Fruit fly (Drosophila melanogaster) whole organism, embryonic: ENCODE data around the gene Gyc89Da.

Experiments
- ATbp ChIP-seq: fragments of 200-800 bp; sonication (Bioruptor generic); optimal IDR thresholded peaks from 2 replicates; lab custom pipeline; 2017; ENCODE audit warnings: missing biosample characterization, mild to moderate bottlenecking, missing genetic modification characterization, missing genetic modification reagents
- Antp ChIP-seq: fragments of 200-800 bp; sonication (Bioruptor generic); optimal IDR thresholded peaks from 3 replicates; lab custom pipeline; 2016; ENCODE audit warnings: missing biosample characterization, missing genetic modification characterization
- Asciz ChIP-seq: fragments of 200-800 bp; sonication (Bioruptor generic); optimal IDR thresholded peaks from 2 replicates; lab custom pipeline; 2017; ENCODE audit warnings: missing biosample characterization, mild to moderate bottlenecking, missing genetic modification characterization, missing genetic modification reagents
- B-H2 ChIP-seq: fragments of 200-800 bp; sonication (Bioruptor generic); optimal IDR thresholded peaks from 2 replicates; lab custom pipeline; 2018; ENCODE audit warnings: missing biosample characterization, mild to moderate bottlenecking, missing genetic modification characterization
- C15 ChIP-seq: fragments of 200-800 bp; sonication (Bioruptor generic); IDR thresholded peaks from 3 replicates; pipeline ENCODE4 v1.3.6; 2022; ENCODE audit warnings: missing biosample characterization, missing genetic modification characterization
- CG10565 ChIP-seq: fragments of 200-800 bp; sonication (Bioruptor generic); optimal IDR thresholded peaks from 3 replicates; lab custom pipeline; 2016; ENCODE audit warnings: missing biosample characterization, mild to moderate bottlenecking, missing genetic modification characterization
- CG1233 ChIP-seq: fragments of 200-800 bp; sonication (Bioruptor generic); optimal IDR thresholded peaks from 4 replicates; lab custom pipeline; 2018; ENCODE audit warnings: missing biosample characterization, mild to moderate bottlenecking, missing genetic modification characterization
- CG16815 ChIP-seq: fragments of 200-800 bp; sonication (Bioruptor generic); optimal IDR thresholded peaks from 3 replicates; lab custom pipeline; 2017; ENCODE audit warnings: missing biosample characterization, mild to moderate bottlenecking, missing genetic modification characterization
- CG17361 ChIP-seq: fragments of 200-800 bp; sonication (Bioruptor generic); IDR thresholded peaks from 3 replicates; pipeline ENCODE4 v1.3.6; 2022; ENCODE audit warnings: missing biosample characterization, missing genetic modification characterization
- CG18599 ChIP-seq: fragments of 200-800 bp; sonication (Bioruptor generic); optimal IDR thresholded peaks from 3 replicates; lab custom pipeline; 2017; ENCODE audit warnings: missing biosample characterization, missing genetic modification characterization, mild to moderate bottlenecking, moderate library complexity, missing genetic modification reagents
- CG2116 ChIP-seq: fragments of 200-800 bp; sonication (Bioruptor generic); optimal IDR thresholded peaks from 3 replicates; lab custom pipeline; 2018; ENCODE audit warnings: missing biosample characterization, mild to moderate bottlenecking, missing genetic modification characterization
- CG2199 ChIP-seq: fragments of 200-800 bp; sonication (Bioruptor generic); IDR thresholded peaks from 3 replicates; pipeline ENCODE4 v1.3.6; 2022; ENCODE audit warnings: missing biosample characterization, missing genetic modification characterization
- CG2202 ChIP-seq: fragments of 200-800 bp; sonication (Bioruptor generic); optimal IDR thresholded peaks from 2 replicates; lab custom pipeline; 2018; ENCODE audit warnings: missing biosample characterization, mild to moderate bottlenecking, missing genetic modification characterization
- CG31441 ChIP-seq: fragments of 200-800 bp; sonication (Bioruptor generic); IDR thresholded peaks from 2 replicates; pipeline ENCODE4 v1.3.6; 2022; ENCODE audit warnings: missing biosample characterization, missing genetic modification characterization
- CG33557 ChIP-seq: fragments of 200-800 bp; sonication (Bioruptor generic); optimal IDR thresholded peaks from 2 replicates; lab custom pipeline; 2019; ENCODE audit warnings: missing biosample characterization, mild to moderate bottlenecking, missing genetic modification characterization, moderate library complexity
- CG4328 ChIP-seq: fragments of 200-800 bp; sonication (Bioruptor generic); optimal IDR thresholded peaks from 3 replicates; lab custom pipeline; 2017; ENCODE audit warnings: missing biosample characterization, missing genetic modification reagents, missing genetic modification characterization
- CG4617 ChIP-seq: fragments of 200-800 bp; sonication (Bioruptor generic); optimal IDR thresholded peaks from 3 replicates; lab custom pipeline; 2016; ENCODE audit warnings: missing biosample characterization, missing genetic modification characterization, borderline replicate concordance
- CG7271 ChIP-seq: fragments of 200-800 bp; sonication (Bioruptor generic); optimal IDR thresholded peaks from 2 replicates; lab custom pipeline; 2018; ENCODE audit warnings: missing biosample characterization, mild to moderate bottlenecking, missing genetic modification characterization, moderate library complexity
- Dip3 ChIP-seq: fragments of 200-800 bp; sonication (Bioruptor generic); optimal IDR thresholded peaks from 3 replicates; lab custom pipeline; 2016; ENCODE audit warnings: missing biosample characterization, missing genetic modification characterization
- Elba2 ChIP-seq: fragments of 200-800 bp; sonication (Bioruptor generic); optimal IDR thresholded peaks from 3 replicates; lab custom pipeline; 2016; ENCODE audit warnings: missing biosample characterization, missing genetic modification characterization
- Ets65A ChIP-seq: fragments of 200-800 bp; sonication (Bioruptor generic); peaks from one replicate; lab custom pipeline; 2016; ENCODE audit warnings: missing biosample characterization, missing genetic modification characterization
- Mad ChIP-seq: fragments of 200-800 bp; sonication (Bioruptor generic); optimal IDR thresholded peaks from 2 replicates; lab custom pipeline; 2016; ENCODE audit warnings: missing biosample characterization, missing genetic modification characterization
- Myb ChIP-seq: fragments of 200-800 bp; sonication (Bioruptor generic); optimal IDR thresholded peaks from 2 replicates; lab custom pipeline; 2016; ENCODE audit warnings: missing biosample characterization, missing genetic modification characterization
- NC2β ChIP-seq: fragments of 200-800 bp; sonication (Bioruptor generic); optimal IDR thresholded peaks from 2 replicates; lab custom pipeline; 2016; ENCODE audit warnings: missing biosample characterization, missing genetic modification characterization
- Nf-YB ChIP-seq: fragments of 200-800 bp; sonication (Bioruptor generic); optimal IDR thresholded peaks from 3 replicates; lab custom pipeline; 2019; ENCODE audit warnings: missing biosample characterization, mild to moderate bottlenecking, missing genetic modification characterization, moderate library complexity
- NfI ChIP-seq: fragments of 200-800 bp; sonication (Bioruptor generic); optimal IDR thresholded peaks from 3 replicates; lab custom pipeline; 2018; ENCODE audit warnings: missing biosample characterization, mild to moderate bottlenecking, missing genetic modification characterization, moderate library complexity
- Oli ChIP-seq: fragments of 200-800 bp; sonication (Bioruptor generic); optimal IDR thresholded peaks from 2 replicates; lab custom pipeline; 2018; ENCODE audit warnings: missing biosample characterization, mild to moderate bottlenecking, missing genetic modification characterization, moderate library complexity
- Scr ChIP-seq: fragments of 200-800 bp; sonication (Bioruptor generic); IDR thresholded peaks from 2 replicates; pipeline ENCODE4 v1.3.6; 2022; ENCODE audit warnings: missing biosample characterization, missing genetic modification characterization; ENCODE audit not compliant: partially characterized antibody
- Ssrp ChIP-seq: fragments of 200-800 bp; sonication (Bioruptor generic); optimal IDR thresholded peaks from 2 replicates; lab custom pipeline; 2018; ENCODE audit warnings: missing biosample characterization, mild to moderate bottlenecking, missing genetic modification characterization, moderate library complexity
- amos ChIP-seq: fragments of 200-800 bp; sonication (Bioruptor generic); IDR thresholded peaks from 2 replicates; pipeline ENCODE4 v1.3.6; 2022; ENCODE audit warnings: missing biosample characterization, missing genetic modification characterization; ENCODE audit not compliant: partially characterized antibody
- ara ChIP-seq: fragments of 200-800 bp; sonication (Bioruptor generic); IDR thresholded peaks from 2 replicates; pipeline ENCODE4 v1.3.6; 2022; ENCODE audit warnings: missing biosample characterization, missing genetic modification characterization
- bcd ChIP-seq: fragments of 200-800 bp; sonication (Bioruptor generic); optimal IDR thresholded peaks from 2 replicates; lab custom pipeline; 2017; ENCODE audit warnings: missing biosample characterization, mild to moderate bottlenecking, missing genetic modification characterization
- bsh ChIP-seq, 2 experiments: fragments of 200-800 bp; sonication (Bioruptor generic); optimal IDR thresholded peaks; 2 replicates each; lab custom pipeline; 2017 to 2018; ENCODE audit warnings: mild to moderate bottlenecking in 2 of 2, missing biosample characterization in 2 of 2, missing genetic modification characterization in 2 of 2, moderate library complexity in 1 of 2
- chm ChIP-seq: fragments of 200-800 bp; sonication (Bioruptor generic); IDR thresholded peaks from 2 replicates; pipeline ENCODE4 v1.3.6; 2022; ENCODE audit warnings: missing biosample characterization, missing genetic modification characterization
- crp ChIP-seq, 2 experiments: fragments of 200-800 bp; sonication (Bioruptor generic); optimal IDR thresholded peaks; 2 replicates in 1 of 2; 3 replicates in 1 of 2; lab custom pipeline; 2017; ENCODE audit warnings: missing biosample characterization in 2 of 2, missing genetic modification characterization in 2 of 2, mild to moderate bottlenecking in 1 of 2, moderate library complexity in 1 of 2
- dan ChIP-seq: fragments of 200-800 bp; sonication (Bioruptor generic); IDR thresholded peaks from 2 replicates; pipeline ENCODE4 v1.3.6; 2022; ENCODE audit warnings: missing biosample characterization, missing genetic modification characterization
- dati ChIP-seq: fragments of 200-800 bp; sonication (Bioruptor generic); IDR thresholded peaks from 2 replicates; pipeline ENCODE4 v1.3.6; 2022; ENCODE audit warnings: missing biosample characterization, missing genetic modification characterization
- disco-r ChIP-seq: fragments of 200-800 bp; sonication (Bioruptor generic); optimal IDR thresholded peaks from 2 replicates; lab custom pipeline; 2016; ENCODE audit warnings: missing biosample characterization, missing genetic modification characterization
- dm ChIP-seq: fragments of 200-800 bp; sonication (Bioruptor generic); optimal IDR thresholded peaks from 3 replicates; lab custom pipeline; 2016; ENCODE audit warnings: missing biosample characterization, missing genetic modification characterization
- p53 ChIP-seq: fragments of 200-800 bp; sonication (Bioruptor generic); optimal IDR thresholded peaks from 2 replicates; lab custom pipeline; 2016; ENCODE audit warnings: missing biosample characterization, missing genetic modification characterization
- pan ChIP-seq, 4 experiments: fragments of >200 bp in 3 of 4; fragments of 200-800 bp in 1 of 4; sonication (Bioruptor generic) in 1 of 4; optimal IDR thresholded peaks in 3 of 4; IDR thresholded peaks in 1 of 4; 2 replicates each; pipeline versions ENCODE4 v1.3.6 to Lab custom; 2017 to 2022; ENCODE audit warnings: missing biosample characterization in 2 of 4, missing genetic modification characterization in 2 of 4, mixed read lengths in 1 of 4
- pita ChIP-seq: fragments of 200-800 bp; sonication (Bioruptor generic); optimal IDR thresholded peaks from 2 replicates; lab custom pipeline; 2017; ENCODE audit warnings: missing biosample characterization, mild to moderate bottlenecking, missing genetic modification characterization
- ranshi ChIP-seq: fragments of 200-800 bp; sonication (Bioruptor generic); IDR thresholded peaks from 2 replicates; pipeline ENCODE4 v1.3.6; 2022; ENCODE audit warnings: missing biosample characterization, missing genetic modification characterization
- scrt ChIP-seq: fragments of 200-800 bp; sonication (Bioruptor generic); optimal IDR thresholded peaks from 2 replicates; lab custom pipeline; 2018; ENCODE audit warnings: missing biosample characterization, mild to moderate bottlenecking, missing genetic modification characterization, moderate library complexity
- slbo ChIP-seq: fragments of 200-800 bp; sonication (Bioruptor generic); IDR thresholded peaks from 2 replicates; pipeline ENCODE4 v1.3.6; 2022; ENCODE audit warnings: missing biosample characterization, missing genetic modification characterization
- sug ChIP-seq: fragments of 200-800 bp; optimal IDR thresholded peaks from 2 replicates; lab custom pipeline; 2019; ENCODE audit warnings: missing biosample characterization, mild to moderate bottlenecking, missing genetic modification characterization, moderate library complexity
- trem ChIP-seq: fragments of 200-800 bp; optimal IDR thresholded peaks from 3 replicates; lab custom pipeline; 2019; ENCODE audit warnings: missing biosample characterization, mild to moderate bottlenecking, missing genetic modification characterization, moderate library complexity
- vfl ChIP-seq: fragments of 200-800 bp; sonication (Bioruptor generic); optimal IDR thresholded peaks from 2 replicates; lab custom pipeline; 2016; ENCODE audit warnings: missing biosample characterization, missing genetic modification characterization
- vvl ChIP-seq: fragments of 200-800 bp; sonication (Bioruptor generic); IDR thresholded peaks from 2 replicates; pipeline ENCODE4 v1.3.6; 2022; ENCODE audit warnings: missing biosample characterization, missing genetic modification characterization
- zen ChIP-seq: fragments of 200-800 bp; sonication (Bioruptor generic); optimal IDR thresholded peaks from 3 replicates; lab custom pipeline; 2018; ENCODE audit warnings: missing biosample characterization, mild to moderate bottlenecking, missing genetic modification characterization, moderate library complexity

The Gyc89Da gene

dm6 chr3R:16496209-16496608 lies 23.8 kb downstream of the Gyc89Da start (continued):
- TF ChIP-seq NfI, result peak; percentile 26
- peak; percentile 11 for TF ChIP-seq bcd (GFP tag; lab: Kevin White, UChicago)
- TF ChIP-seq Nf-YB, result peak; percentile 21
- no peak for TF ChIP-seq zen (tag; lab: Kevin White, UChicago)
- TF ChIP-seq CG1233 (GFP tag; lab: Kevin White, UChicago), result no peak
- no peak for TF ChIP-seq ranshi (GFP tag; lab: Robert Waterston, UW)
- TF ChIP-seq Elba2 (GFP tag; lab: Kevin White, UChicago), result no peak
- peak; percentile 19 for TF ChIP-seq trem (tag; lab: Kevin White, UChicago)
- TF ChIP-seq Antp (GFP tag; lab: Kevin White, UChicago), result no peak
- TF ChIP-seq dan (GFP tag; lab: Robert Waterston, UW), result no peak
- TF ChIP-seq ATbp (GFP tag; lab: Kevin White, UChicago), result peak; percentile 65
- no peak for TF ChIP-seq sug (tag; lab: Kevin White, UChicago)
- no peak for TF ChIP-seq C15 (GFP tag; lab: Robert Waterston, UW)
- no peak for TF ChIP-seq CG10565 (GFP tag; lab: Kevin White, UChicago)
- no peak for TF ChIP-seq chm (GFP tag; lab: Robert Waterston, UW)
- TF ChIP-seq crp (GFP tag; optimal IDR thresholded peaks at IDR 0.05; lab: Kevin White, UChicago), result no peak
- no peak for TF ChIP-seq pita (GFP tag; lab: Kevin White, UChicago)
- peak; percentile 69 for TF ChIP-seq Ssrp (tag; lab: Kevin White, UChicago)
- TF ChIP-seq CG4328, result peak; percentile 32
- TF ChIP-seq CG2116 (GFP tag; lab: Kevin White, UChicago), result no peak
- TF ChIP-seq CG4617, result no peak
- no peak for TF ChIP-seq ara (GFP tag; lab: Robert Waterston, UW)
- TF ChIP-seq dati (GFP tag; lab: Robert Waterston, UW), result no peak
- peak; percentile 71 for TF ChIP-seq Asciz
- no peak for TF ChIP-seq CG16815
- TF ChIP-seq CG2199 (GFP tag; lab: Robert Waterston, UW), result no peak
- TF ChIP-seq Myb (GFP tag; lab: Kevin White, UChicago), result no peak
- TF ChIP-seq scrt (GFP tag; lab: Kevin White, UChicago), result no peak
- no peak for TF ChIP-seq p53 (GFP tag; lab: Kevin White, UChicago)
- TF ChIP-seq NC2β, result no peak
- no peak for TF ChIP-seq pan (optimal IDR thresholded peaks at IDR 0.05; lab: Kevin White, UChicago)
- peak in 1 of 2 experiments; percentile 6 for TF ChIP-seq pan (GFP tag; optimal IDR thresholded peaks at IDR 0.05 in 1 of 2, IDR thresholded peaks at IDR 0.05 in 1 of 2)
- TF ChIP-seq CG33557, result no peak
- TF ChIP-seq CG17361, result no peak; the same call in 2 of the 3 replicates
- TF ChIP-seq Dip3 (GFP tag; lab: Kevin White, UChicago), result no peak
- TF ChIP-seq vfl (GFP tag; lab: Kevin White, UChicago), result no peak
- TF ChIP-seq Oli (tag; lab: Kevin White, UChicago), result peak; percentile 69
- peak; percentile 76 for TF ChIP-seq CG31441 (GFP tag; lab: Robert Waterston, UW)
- peak; percentile 13 for TF ChIP-seq Ets65A (GFP tag; lab: Kevin White, UChicago)
- TF ChIP-seq disco-r (GFP tag; lab: Kevin White, UChicago), result no peak
- no peak for TF ChIP-seq Mad (GFP tag; lab: Kevin White, UChicago)
- no peak for TF ChIP-seq vvl (GFP tag; lab: Robert Waterston, UW)
- TF ChIP-seq CG2202 (tag; lab: Kevin White, UChicago), result no peak
- TF ChIP-seq slbo (GFP tag; lab: Robert Waterston, UW), result no peak; the same call in 1 of the 2 replicates
- TF ChIP-seq CG18599 (GFP tag; lab: Kevin White, UChicago), result peak; percentile 13
- no peak for TF ChIP-seq amos (GFP tag; lab: Robert Waterston, UW)
- no peak for TF ChIP-seq B-H2 (GFP tag; lab: Kevin White, UChicago)
- TF ChIP-seq CG7271 (tag; lab: Kevin White, UChicago), result no peak
- TF ChIP-seq bsh (GFP tag; optimal IDR thresholded peaks at IDR 0.05; lab: Kevin White, UChicago), result peak; percentile 67 to 74
- no peak for TF ChIP-seq Scr
- no peak for TF ChIP-seq dm (GFP tag; lab: Kevin White, UChicago)
